Worm (Caenorhabditis elegans) whole organism, L3 larva: ENCODE results near the gene C50D2.1.

Experiments used
- R02D3.7 ChIP-seq: fragments of 150-350 bp; optimal IDR thresholded peaks from 2 replicates; lab custom pipeline; 2014; ENCODE audit warnings: missing biosample characterization, missing genetic modification characterization
- ZK546.5 ChIP-seq: sonication (generic microtip); optimal IDR thresholded peaks from 2 replicates; lab custom pipeline; 2017; ENCODE audit warnings: missing biosample characterization, missing genetic modification characterization
- aly-2 ChIP-seq: fragments of 150-350 bp; optimal IDR thresholded peaks from 2 replicates; lab custom pipeline; 2014; ENCODE audit warnings: missing biosample characterization, missing genetic modification characterization
- ama-1 ChIP-seq: fragments of 150-350 bp; optimal IDR thresholded peaks from 2 replicates; lab custom pipeline; 2018
- ceh-16 ChIP-seq: sonication (generic microtip); optimal IDR thresholded peaks from 2 replicates; lab custom pipeline; 2017; ENCODE audit warnings: missing biosample characterization, missing genetic modification characterization
- ceh-28 ChIP-seq: fragments of 150-350 bp; optimal IDR thresholded peaks from 2 replicates; lab custom pipeline; 2014; ENCODE audit warnings: missing biosample characterization, missing genetic modification reagents, missing genetic modification characterization
- ceh-82 ChIP-seq: fragments of 150-350 bp; optimal IDR thresholded peaks from 2 replicates; lab custom pipeline; 2014; ENCODE audit warnings: missing biosample characterization, missing genetic modification characterization
- ceh-9 ChIP-seq: sonication (generic microtip); optimal IDR thresholded peaks from 2 replicates; lab custom pipeline; 2018; ENCODE audit warnings: missing biosample characterization, missing genetic modification characterization
- daf-12 ChIP-seq: fragments of 150-350 bp; optimal IDR thresholded peaks from 2 replicates; lab custom pipeline; 2014; ENCODE audit warnings: missing biosample characterization, missing genetic modification reagents, missing genetic modification characterization
- egl-27 ChIP-seq: sonication (generic microtip); optimal IDR thresholded peaks from 4 replicates; lab custom pipeline; 2017; ENCODE audit warnings: missing biosample characterization, missing genetic modification reagents, missing genetic modification characterization
- egl-5 ChIP-seq: fragments of 150-350 bp; optimal IDR thresholded peaks from 2 replicates; lab custom pipeline; 2017; ENCODE audit warnings: missing biosample characterization, missing genetic modification reagents, missing genetic modification characterization, inconsistent platforms
- elt-1 ChIP-seq: fragments of 150-350 bp; optimal IDR thresholded peaks from 2 replicates; lab custom pipeline; 2014; ENCODE audit warnings: missing biosample characterization, missing genetic modification characterization
- elt-2 ChIP-seq: sonication (generic microtip); optimal IDR thresholded peaks from 2 replicates; lab custom pipeline; 2016; ENCODE audit warnings: missing genetic modification reagents, mild to moderate bottlenecking, missing genetic modification characterization, missing compliant biosample characterization
- elt-3 ChIP-seq, 3 experiments: fragments of 150-350 bp in 1 of 3; sonication (generic microtip) in 2 of 3; optimal IDR thresholded peaks; 2 replicates in 2 of 3; 4 replicates in 1 of 3; lab custom pipeline; 2014 to 2017; ENCODE audit warnings: missing biosample characterization in 3 of 3, missing genetic modification characterization in 3 of 3
- eor-1 ChIP-seq, 2 experiments: fragments of 150-350 bp; optimal IDR thresholded peaks; 2 replicates each; lab custom pipeline; 2014 to 2018; ENCODE audit warnings: missing biosample characterization in 2 of 2, missing genetic modification characterization in 2 of 2
- fkh-10 ChIP-seq: sonication (generic microtip); optimal IDR thresholded peaks from 2 replicates; lab custom pipeline; 2017; ENCODE audit warnings: missing biosample characterization, missing genetic modification reagents, missing genetic modification characterization
- fkh-2 ChIP-seq: fragments of 150-350 bp; optimal IDR thresholded peaks from 2 replicates; lab custom pipeline; 2014; ENCODE audit warnings: missing biosample characterization, missing genetic modification reagents, missing genetic modification characterization
- fos-1 ChIP-seq: fragments of 150-350 bp; optimal IDR thresholded peaks from 2 replicates; lab custom pipeline; 2014; ENCODE audit warnings: missing biosample characterization, missing genetic modification characterization
- hmg-11 ChIP-seq: sonication (generic microtip); optimal IDR thresholded peaks from 2 replicates; lab custom pipeline; 2016; ENCODE audit warnings: missing genetic modification characterization, missing compliant biosample characterization
- jun-1 ChIP-seq: fragments of 150-350 bp; optimal IDR thresholded peaks from 2 replicates; lab custom pipeline; 2014; ENCODE audit warnings: missing biosample characterization, missing genetic modification reagents, missing genetic modification characterization
- lin-15B ChIP-seq: fragments of 150-350 bp; optimal IDR thresholded peaks from 2 replicates; lab custom pipeline; 2014; ENCODE audit warnings: missing biosample characterization, missing genetic modification characterization
- lin-39 ChIP-seq: fragments of 150-350 bp; optimal IDR thresholded peaks from 2 replicates; lab custom pipeline; 2018; ENCODE audit warnings: missing biosample characterization, missing genetic modification reagents, missing genetic modification characterization
- lsy-12 ChIP-seq: sonication (generic microtip); optimal IDR thresholded peaks from 2 replicates; lab custom pipeline; 2016; ENCODE audit warnings: mild to moderate bottlenecking, missing genetic modification characterization, missing compliant biosample characterization
- mdl-1 ChIP-seq: fragments of 150-350 bp; optimal IDR thresholded peaks from 2 replicates; lab custom pipeline; 2014; ENCODE audit warnings: missing biosample characterization, missing genetic modification characterization
- mml-1 ChIP-seq: fragments of 150-350 bp; sonication (generic microtip); optimal IDR thresholded peaks from 3 replicates; lab custom pipeline; 2014; ENCODE audit warnings: missing biosample characterization, missing genetic modification characterization
- nfya-1 ChIP-seq: sonication (generic microtip); optimal IDR thresholded peaks from 2 replicates; lab custom pipeline; 2017; ENCODE audit warnings: missing genetic modification characterization, mild to moderate bottlenecking, missing compliant biosample characterization, antibody characterized with exemption, moderate library complexity; ENCODE audit not compliant: insufficient read depth
- nhr-11 ChIP-seq: fragments of 150-350 bp; optimal IDR thresholded peaks from 2 replicates; lab custom pipeline; 2014; ENCODE audit warnings: missing biosample characterization, missing genetic modification characterization
- nhr-12 ChIP-seq: fragments of 150-350 bp; optimal IDR thresholded peaks from 2 replicates; lab custom pipeline; 2014; ENCODE audit warnings: missing biosample characterization, missing genetic modification characterization
- nhr-23 ChIP-seq: fragments of 150-350 bp; optimal IDR thresholded peaks from 2 replicates; lab custom pipeline; 2014; ENCODE audit warnings: missing biosample characterization, missing genetic modification reagents, missing genetic modification characterization
- nhr-237 ChIP-seq: fragments of 150-350 bp; optimal IDR thresholded peaks from 2 replicates; lab custom pipeline; 2014; ENCODE audit warnings: missing biosample characterization, missing genetic modification characterization
- nhr-25 ChIP-seq: sonication (generic microtip); optimal IDR thresholded peaks from 2 replicates; lab custom pipeline; 2017; ENCODE audit warnings: missing biosample characterization, missing genetic modification characterization
- nhr-28 ChIP-seq: fragments of 150-350 bp; optimal IDR thresholded peaks from 2 replicates; lab custom pipeline; 2014; ENCODE audit warnings: missing biosample characterization, missing genetic modification characterization
- nhr-43 ChIP-seq: sonication (generic microtip); optimal IDR thresholded peaks from 2 replicates; lab custom pipeline; 2016; ENCODE audit warnings: mild to moderate bottlenecking, missing genetic modification characterization, missing compliant biosample characterization; ENCODE audit not compliant: poor library complexity, severe bottlenecking
- nhr-67 ChIP-seq: fragments of 150-350 bp; optimal IDR thresholded peaks from 2 replicates; lab custom pipeline; 2014; ENCODE audit warnings: missing biosample characterization, missing genetic modification characterization
- nhr-76 ChIP-seq: fragments of 150-350 bp; sonication (generic microtip); optimal IDR thresholded peaks from 5 replicates; lab custom pipeline; 2014; ENCODE audit warnings: missing biosample characterization, missing genetic modification characterization
- nhr-77 ChIP-seq: fragments of 150-350 bp; optimal IDR thresholded peaks from 2 replicates; lab custom pipeline; 2014; ENCODE audit warnings: missing biosample characterization, missing genetic modification characterization
- pha-4 ChIP-seq: fragments of 150-350 bp; optimal IDR thresholded peaks from 2 replicates; lab custom pipeline; 2014; ENCODE audit warnings: missing biosample characterization, missing genetic modification reagents, missing genetic modification characterization
- pqm-1 ChIP-seq: fragments of 150-350 bp; optimal IDR thresholded peaks from 2 replicates; lab custom pipeline; 2017; ENCODE audit warnings: missing biosample characterization, missing genetic modification characterization, inconsistent platforms
- sea-2 ChIP-seq: fragments of 150-350 bp; sonication (generic microtip); optimal IDR thresholded peaks from 4 replicates; lab custom pipeline; 2014; ENCODE audit warnings: missing biosample characterization, missing genetic modification reagents, missing genetic modification characterization
- skn-1 ChIP-seq: fragments of 150-350 bp; optimal IDR thresholded peaks from 2 replicates; lab custom pipeline; 2014; ENCODE audit warnings: missing biosample characterization, missing genetic modification characterization
- snpc-4 ChIP-seq: fragments of 150-350 bp; optimal IDR thresholded peaks from 2 replicates; lab custom pipeline; 2014; ENCODE audit warnings: missing biosample characterization, missing genetic modification characterization
- tbx-2 ChIP-seq: sonication (generic microtip); optimal IDR thresholded peaks from 2 replicates; lab custom pipeline; 2016; ENCODE audit warnings: mild to moderate bottlenecking, missing genetic modification characterization, missing compliant biosample characterization
- unc-39 ChIP-seq: sonication (generic microtip); optimal IDR thresholded peaks from 4 replicates; lab custom pipeline; 2017; ENCODE audit warnings: missing biosample characterization, missing genetic modification characterization
- unc-62 ChIP-seq: fragments of 150-350 bp; sonication (generic microtip); optimal IDR thresholded peaks from 4 replicates; lab custom pipeline; 2014; ENCODE audit warnings: missing biosample characterization, missing genetic modification reagents, missing genetic modification characterization
- zag-1 ChIP-seq: fragments of 150-350 bp; optimal IDR thresholded peaks from 2 replicates; lab custom pipeline; 2014; ENCODE audit warnings: missing biosample characterization, missing genetic modification characterization
- ztf-11 ChIP-seq: fragments of 150-350 bp; optimal IDR thresholded peaks from 2 replicates; lab custom pipeline; 2014; ENCODE audit warnings: missing biosample characterization, missing genetic modification characterization
- ztf-4 ChIP-seq: fragments of 150-350 bp; optimal IDR thresholded peaks from 2 replicates; lab custom pipeline; 2014; ENCODE audit warnings: missing biosample characterization, missing genetic modification characterization

The C50D2.1 gene

ce11 chrII:97992-98763, 13.2 kb upstream of the C50D2.1 start, which contains the start of the genes luc-7L3 and sftb-6:
Gene luc-7L3 (minus strand): TSS chrII:98027.
Gene sftb-6 (plus strand): TSS chrII:98404.
- TF ChIP-seq unc-39 (tag; lab: Kevin White, UChicago) (no peak), R02D3.7 (tag; lab: Kevin White, UChicago) (peak; percentile 95), nhr-43 (no peak), lin-15B (tag; lab: Kevin White, UChicago) (peak; percentile 73), nfya-1 (peak; percentile 43), mdl-1 (tag; lab: Kevin White, UChicago) (no peak), lsy-12 (no peak), mml-1 (tag; lab: Kevin White, UChicago) (no peak), skn-1 (tag; lab: Kevin White, UChicago) (peak; percentile 37), hmg-11 (tag; lab: Kevin White, UChicago) (peak; percentile 70), nhr-237 (no peak), nhr-76 (tag; lab: Kevin White, UChicago) (no peak), egl-27 (tag; lab: Kevin White, UChicago) (no peak), aly-2 (no peak), egl-5 (tag; lab: Kevin White, UChicago) (no peak), fos-1 (tag; lab: Kevin White, UChicago) (no peak), ceh-16 (tag; lab: Kevin White, UChicago) (no peak), elt-3 (tag; optimal IDR thresholded peaks at IDR 0.05; lab: Kevin White, UChicago) (no peak), ZK546.5 (tag; lab: Kevin White, UChicago) (no peak), nhr-11 (no peak), ceh-82 (no peak), daf-12 (tag; lab: Kevin White, UChicago) (no peak), zag-1 (tag; lab: Kevin White, UChicago) (no peak), ztf-4 (no peak), nhr-28 (tag; lab: Kevin White, UChicago) (no peak), sea-2 (no peak), ama-1 (lab: Kevin White, UChicago) (no peak), nhr-77 (tag; lab: Kevin White, UChicago) (no peak), ceh-9 (tag; lab: Kevin White, UChicago) (no peak), ztf-11 (no peak), pqm-1 (no peak), nhr-23 (tag; lab: Kevin White, UChicago) (peak; percentile 45), tbx-2 (tag; lab: Kevin White, UChicago) (no peak), ceh-28 (tag; lab: Kevin White, UChicago) (no peak), fkh-10 (GFP tag; lab: Kevin White, UChicago) (no peak), lin-39 (tag; lab: Kevin White, UChicago) (no peak), snpc-4 (peak; percentile 28), nhr-12 (tag; lab: Kevin White, UChicago) (no peak), pha-4 (peak; percentile 66), fkh-2 (no peak), nhr-67 (no peak), unc-62 (GFP tag; lab: Kevin White, UChicago) (no peak), nhr-25 (no peak), elt-1 (tag; lab: Kevin White, UChicago) (no peak), elt-2 (tag; lab: Kevin White, UChicago) (peak; percentile 30), eor-1 (tag; optimal IDR thresholded peaks at IDR 0.05; lab: Kevin White, UChicago) (no peak), jun-1 (tag; lab: Kevin White, UChicago) (no peak)
